Fruit fly (Drosophila melanogaster): ENCODE measurements around the gene Polr2M.

The Polr2M gene

DNA sequence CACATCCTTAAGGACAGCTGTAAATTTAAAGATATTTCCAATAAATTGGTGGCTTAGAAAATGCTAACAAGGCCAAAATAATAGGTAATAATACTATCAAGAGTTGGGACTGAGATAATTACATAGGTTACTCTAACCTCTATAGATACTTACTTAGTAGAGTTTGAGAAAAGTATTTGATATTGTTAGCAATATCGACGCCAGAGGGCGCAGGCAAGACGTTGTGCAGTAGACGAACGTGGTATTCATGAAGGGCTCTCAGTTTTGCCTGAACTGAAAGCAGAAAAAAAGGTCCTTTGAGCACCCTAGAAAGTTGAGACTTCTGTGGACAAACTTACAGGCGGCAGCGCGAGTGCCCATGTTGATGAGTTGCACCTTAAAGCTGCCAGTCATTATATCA, 16.1 kb downstream of the Polr2M start:
- TF ChIP-seq dsx (GFP tag; optimal IDR thresholded peaks at IDR 0.05; ENCODE audit: poor library complexity, severe bottlenecking) (no peak), Sox14 (GFP tag; optimal IDR thresholded peaks at IDR 0.05) (no peak), CG4318 (GFP tag; optimal IDR thresholded peaks at IDR 0.05) (no peak), ss (GFP tag; optimal IDR thresholded peaks at IDR 0.05) (no peak), Eip93F (GFP tag; optimal IDR thresholded peaks at IDR 0.05) (no peak)

DNA sequence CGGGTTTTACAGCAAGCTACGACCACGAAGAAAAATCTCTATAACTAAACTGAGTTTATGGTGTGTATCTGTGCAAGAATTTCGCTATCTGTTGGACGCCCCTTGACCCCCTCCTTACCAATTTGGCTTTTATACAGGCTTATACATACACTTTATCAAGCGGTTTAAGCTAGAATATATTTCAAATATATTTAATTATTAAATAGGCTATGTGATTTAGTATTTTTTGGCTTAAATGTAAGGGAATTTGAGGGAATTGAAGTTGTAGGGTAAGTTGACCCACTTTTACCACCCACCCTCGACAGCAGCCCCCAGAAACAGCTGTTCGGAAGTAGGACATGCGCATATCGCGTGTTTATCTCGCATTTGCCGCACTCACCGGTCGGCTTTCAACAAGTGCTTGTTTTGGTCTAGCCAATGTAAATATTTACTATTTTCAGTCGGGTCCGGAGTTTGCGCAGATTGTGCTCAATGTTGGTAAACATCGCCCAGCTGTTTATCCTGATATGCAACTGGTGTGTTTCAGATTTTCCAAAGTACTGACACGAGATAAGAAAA, 16.9 kb downstream of the Polr2M start, which contains the start of gene unc79:
Gene unc79, minus strand, starts transcription at position 51 of the 558 bp plus-strand sequence.
- TF ChIP-seq CG11762 (GFP tag; optimal IDR thresholded peaks at IDR 0.05; ENCODE audit: insufficient read depth) (no peak), fkh (GFP tag; optimal IDR thresholded peaks at IDR 0.05) (peak; percentile 68)

DNA sequence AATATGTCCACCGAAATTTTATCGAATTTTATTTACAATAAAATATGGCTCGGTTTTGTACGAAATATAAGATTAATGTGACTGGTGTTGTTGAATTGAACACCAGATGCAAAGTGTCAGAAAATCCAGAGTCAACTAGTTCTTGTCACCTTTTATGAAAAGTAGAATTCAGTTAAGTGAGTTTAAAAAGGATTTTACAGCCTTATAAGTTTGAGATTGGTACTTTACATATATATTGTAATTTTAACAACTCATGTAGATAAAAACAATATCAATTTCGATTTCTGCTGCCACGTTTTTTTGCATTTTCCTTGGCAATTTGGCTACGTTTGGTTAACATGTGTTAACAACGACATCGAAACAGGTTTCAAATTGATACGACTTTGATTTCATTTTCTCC, 18.8 kb downstream of the Polr2M start, which contains the start of gene CG5217:
Gene CG5217, minus strand, starts transcription at position 101 of the 400 bp plus-strand sequence.
- no peak for TF ChIP-seq dac (GFP tag; optimal IDR thresholded peaks at IDR 0.05)
- TF ChIP-seq eg (GFP tag; IDR thresholded peaks at IDR 0.05) = no peak
- peak; percentile 35 for TF ChIP-seq svp (GFP tag)

DNA sequence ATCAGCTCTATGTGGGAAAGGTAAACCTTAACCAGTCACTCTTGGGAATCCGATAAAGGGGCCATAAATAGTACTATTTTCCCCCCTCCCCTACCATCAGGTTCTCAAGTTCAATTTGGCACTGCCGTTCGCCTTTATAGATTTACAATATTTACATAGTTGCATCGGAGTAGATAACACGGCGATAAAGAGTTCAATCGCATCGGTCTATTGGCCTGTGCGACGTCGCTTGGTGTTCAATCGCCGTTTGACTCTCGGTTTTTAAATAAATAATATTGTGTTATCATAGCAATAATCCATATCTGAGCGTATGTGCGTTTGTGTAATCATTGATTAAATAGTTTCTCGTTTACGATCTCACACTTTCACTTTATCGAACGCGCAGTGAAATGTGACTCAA, 20.8 kb downstream of the Polr2M start:
- TF ChIP-seq Eip78C (GFP tag) (peak; percentile 13), fkh (GFP tag; optimal IDR thresholded peaks at IDR 0.05) (peak; percentile 70), CG6276 (GFP tag; optimal IDR thresholded peaks at IDR 0.05) (no peak)

DNA sequence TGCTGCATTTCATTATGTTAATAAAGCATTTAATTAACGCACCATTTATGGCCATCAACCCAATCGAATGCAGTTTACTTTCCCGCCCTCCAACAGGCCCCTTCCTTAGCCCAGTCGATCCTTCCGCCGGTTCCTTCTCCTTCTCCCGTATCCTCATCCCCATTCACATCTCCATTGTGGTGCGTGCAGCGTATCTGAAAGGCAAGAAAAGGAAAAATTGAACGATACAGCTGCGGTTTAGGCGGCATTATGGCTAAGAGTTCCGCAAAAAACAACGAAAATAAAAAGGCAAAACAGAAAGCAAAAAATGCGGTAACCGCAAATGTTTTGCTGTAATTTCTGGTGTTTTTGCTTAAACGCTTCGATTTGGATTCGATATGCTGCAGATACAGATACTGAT, 24.7 kb downstream of the Polr2M start:
- peak; percentile 1 for TF ChIP-seq dsx (GFP tag; optimal IDR thresholded peaks at IDR 0.05; ENCODE audit: poor library complexity, severe bottlenecking)
- TF ChIP-seq Met (GFP tag; optimal IDR thresholded peaks at IDR 0.05) = no peak
- TF ChIP-seq CG1621 (tag; optimal IDR thresholded peaks at IDR 0.05) = peak; percentile 10
- TF ChIP-seq CG8119 (GFP tag; IDR thresholded peaks at IDR 0.05) = no peak
- peak; percentile 45 for TF ChIP-seq Eip78C (GFP tag)
- TF ChIP-seq topi (GFP tag; optimal IDR thresholded peaks at IDR 0.05) = no peak
- TF ChIP-seq CG10669 (GFP tag; optimal IDR thresholded peaks at IDR 0.05) = peak; percentile 8
- TF ChIP-seq CG7368 (GFP tag; optimal IDR thresholded peaks at IDR 0.05) = no peak
- TF ChIP-seq OdsH (GFP tag; optimal IDR thresholded peaks at IDR 0.05) = no peak
- peak; percentile 10 for TF ChIP-seq CG6808 (GFP tag; optimal IDR thresholded peaks at IDR 0.05)
- no peak for TF ChIP-seq fkh (GFP tag; optimal IDR thresholded peaks at IDR 0.05)
- TF ChIP-seq fd59A (GFP tag; optimal IDR thresholded peaks at IDR 0.05) = no peak
- TF ChIP-seq CG6854 (GFP tag; optimal IDR thresholded peaks at IDR 0.05) = peak; percentile 82
- TF ChIP-seq Eip75B (GFP tag; optimal IDR thresholded peaks at IDR 0.05) = no peak
- no peak for TF ChIP-seq Eip93F (GFP tag; optimal IDR thresholded peaks at IDR 0.05)
- TF ChIP-seq cyc (GFP tag; optimal IDR thresholded peaks at IDR 0.05) = no peak
- no peak for TF ChIP-seq Sox14 (GFP tag; optimal IDR thresholded peaks at IDR 0.05)
- no peak for TF ChIP-seq CG11902 (GFP tag; optimal IDR thresholded peaks at IDR 0.05)
- TF ChIP-seq Smox (GFP tag; optimal IDR thresholded peaks at IDR 0.05) = no peak
- TF ChIP-seq ss (GFP tag; optimal IDR thresholded peaks at IDR 0.05) = peak; percentile 35 to 91
- TF ChIP-seq fd85E (GFP tag; optimal IDR thresholded peaks at IDR 0.05) = no peak
- no peak for TF ChIP-seq CG6276 (GFP tag; optimal IDR thresholded peaks at IDR 0.05)
- no peak for TF ChIP-seq acj6 (GFP tag; optimal IDR thresholded peaks at IDR 0.05)
- TF ChIP-seq Sox102F (GFP tag; optimal IDR thresholded peaks at IDR 0.05) = no peak
- no peak for TF ChIP-seq CG16779 (tag; optimal IDR thresholded peaks at IDR 0.05)
- TF ChIP-seq Hr4 (GFP tag; optimal IDR thresholded peaks at IDR 0.05) = no peak
- TF ChIP-seq Ets96B (tag; optimal IDR thresholded peaks at IDR 0.05) = no peak
- no peak for TF ChIP-seq CG11294 (GFP tag; IDR thresholded peaks at IDR 0.05)
- peak; percentile 17 for TF ChIP-seq vri (GFP tag; optimal IDR thresholded peaks at IDR 0.05)
- TF ChIP-seq salr (GFP tag; optimal IDR thresholded peaks at IDR 0.05) = no peak
- TF ChIP-seq spab (GFP tag; optimal IDR thresholded peaks at IDR 0.05) = no peak
- TF ChIP-seq CG34406 (GFP tag; optimal IDR thresholded peaks at IDR 0.05) = no peak
- no peak for TF ChIP-seq CG31627 (GFP tag; optimal IDR thresholded peaks at IDR 0.05)
- TF ChIP-seq pdm3 (GFP tag; optimal IDR thresholded peaks at IDR 0.05) = no peak
- peak; percentile 63 for TF ChIP-seq svp (GFP tag)
- no peak for TF ChIP-seq CG4318 (GFP tag; optimal IDR thresholded peaks at IDR 0.05)
- TF ChIP-seq CG8319 (GFP tag; optimal IDR thresholded peaks at IDR 0.05) = no peak
- TF ChIP-seq CG6792 (GFP tag; optimal IDR thresholded peaks at IDR 0.05) = no peak
- no peak for TF ChIP-seq achi (GFP tag; optimal IDR thresholded peaks at IDR 0.05)
